Worm (Caenorhabditis elegans) whole organism, L2 larva: ENCODE measurements around the gene cutl-27.

Experiments used
- C34F6.9 ChIP-seq: fragments of 150-350 bp; optimal IDR thresholded peaks from 2 replicates; lab custom pipeline; 2014; ENCODE audit warnings: missing biosample characterization, missing genetic modification characterization
- F13H6.1 ChIP-seq: sonication (generic microtip); optimal IDR thresholded peaks from 2 replicates; lab custom pipeline; 2016; ENCODE audit warnings: missing genetic modification characterization, missing compliant biosample characterization
- R02D3.7 ChIP-seq: fragments of 150-350 bp; optimal IDR thresholded peaks from 2 replicates; lab custom pipeline; 2014; ENCODE audit warnings: missing biosample characterization, missing genetic modification characterization
- aly-2 ChIP-seq: fragments of 150-350 bp; optimal IDR thresholded peaks from 2 replicates; lab custom pipeline; 2014; ENCODE audit warnings: missing biosample characterization, missing genetic modification characterization
- ama-1 ChIP-seq: fragments of 150-350 bp; optimal IDR thresholded peaks from 2 replicates; lab custom pipeline; 2018; ENCODE audit warnings: inconsistent platforms
- crh-2 ChIP-seq: sonication (generic microtip); optimal IDR thresholded peaks from 2 replicates; lab custom pipeline; 2017; ENCODE audit warnings: missing biosample characterization, missing genetic modification characterization
- elt-1 ChIP-seq: fragments of 150-350 bp; optimal IDR thresholded peaks from 2 replicates; lab custom pipeline; 2014; ENCODE audit warnings: missing biosample characterization, missing genetic modification characterization
- fos-1 ChIP-seq: fragments of 150-350 bp; optimal IDR thresholded peaks from 2 replicates; lab custom pipeline; 2014; ENCODE audit warnings: missing biosample characterization, missing genetic modification characterization
- lin-39 ChIP-seq: fragments of 150-350 bp; optimal IDR thresholded peaks from 2 replicates; lab custom pipeline; 2014; ENCODE audit warnings: missing biosample characterization, missing genetic modification reagents, missing genetic modification characterization
- lsy-2 ChIP-seq, 2 experiments: fragments of 150-350 bp in 1 of 2; sonication (generic microtip) in 1 of 2; optimal IDR thresholded peaks; 2 replicates each; lab custom pipeline; 2014 to 2017; ENCODE audit warnings: missing biosample characterization in 2 of 2, missing genetic modification characterization in 2 of 2
- mdl-1 ChIP-seq, 2 experiments: fragments of 150-350 bp in 1 of 2; sonication (generic microtip) in 1 of 2; optimal IDR thresholded peaks; 2 replicates each; lab custom pipeline; 2017; ENCODE audit warnings: missing biosample characterization in 2 of 2, missing genetic modification characterization in 2 of 2
- nhr-11 ChIP-seq: fragments of 150-350 bp; optimal IDR thresholded peaks from 2 replicates; lab custom pipeline; 2014; ENCODE audit warnings: missing biosample characterization, missing genetic modification characterization
- nhr-12 ChIP-seq: fragments of 150-350 bp; optimal IDR thresholded peaks from 2 replicates; lab custom pipeline; 2014; ENCODE audit warnings: missing biosample characterization, missing genetic modification characterization
- nhr-129 ChIP-seq: fragments of 150-350 bp; optimal IDR thresholded peaks from 2 replicates; lab custom pipeline; 2014; ENCODE audit warnings: missing biosample characterization, missing genetic modification characterization
- nhr-21 ChIP-seq: fragments of 150-350 bp; optimal IDR thresholded peaks from 2 replicates; lab custom pipeline; 2014; ENCODE audit warnings: missing biosample characterization, missing genetic modification characterization
- nhr-237 ChIP-seq: fragments of 150-350 bp; optimal IDR thresholded peaks from 2 replicates; lab custom pipeline; 2014; ENCODE audit warnings: missing biosample characterization, missing genetic modification characterization
- nhr-25 ChIP-seq: fragments of 150-350 bp; sonication (generic microtip); optimal IDR thresholded peaks from 3 replicates; lab custom pipeline; 2014; ENCODE audit warnings: missing biosample characterization, missing genetic modification characterization
- nhr-77 ChIP-seq: fragments of 150-350 bp; optimal IDR thresholded peaks from 2 replicates; lab custom pipeline; 2014; ENCODE audit warnings: missing biosample characterization, missing genetic modification characterization
- peb-1 ChIP-seq: fragments of 150-350 bp; optimal IDR thresholded peaks from 2 replicates; lab custom pipeline; 2014; ENCODE audit warnings: missing biosample characterization, missing genetic modification characterization
- sem-4 ChIP-seq: fragments of 150-350 bp; optimal IDR thresholded peaks from 2 replicates; lab custom pipeline; 2014; ENCODE audit warnings: missing biosample characterization, missing genetic modification reagents, missing genetic modification characterization
- skn-1 ChIP-seq: sonication (generic microtip); optimal IDR thresholded peaks from 2 replicates; lab custom pipeline; 2017; ENCODE audit warnings: missing biosample characterization, missing genetic modification characterization
- sma-9 ChIP-seq, 2 experiments: fragments of 150-350 bp in 1 of 2; sonication (generic microtip) in 1 of 2; optimal IDR thresholded peaks; 2 replicates each; lab custom pipeline; 2014 to 2016; ENCODE audit warnings: missing genetic modification characterization in 2 of 2, mild to moderate bottlenecking in 1 of 2, missing biosample characterization in 1 of 2, missing compliant biosample characterization in 1 of 2, missing genetic modification reagents in 1 of 2, moderate library complexity in 1 of 2
- unc-55 ChIP-seq: fragments of 150-350 bp; sonication (generic microtip); optimal IDR thresholded peaks from 3 replicates; lab custom pipeline; 2014; ENCODE audit warnings: missing biosample characterization, missing genetic modification reagents, missing genetic modification characterization
- unc-62 ChIP-seq: fragments of 150-350 bp; optimal IDR thresholded peaks from 2 replicates; lab custom pipeline; 2014; ENCODE audit warnings: missing biosample characterization, missing genetic modification reagents, missing genetic modification characterization
- zag-1 ChIP-seq: fragments of 150-350 bp; optimal IDR thresholded peaks from 2 replicates; lab custom pipeline; 2014; ENCODE audit warnings: missing biosample characterization, missing genetic modification characterization
- ztf-1 ChIP-seq: fragments of 200-800 bp; sonication (Bioruptor generic); conservative IDR thresholded peaks from 2 replicates; pipeline ENCODE4 v1.3.6; 2022; ENCODE audit warnings: missing genetic modification characterization, missing compliant biosample characterization
- ztf-11 ChIP-seq: sonication (generic microtip); optimal IDR thresholded peaks from 2 replicates; lab custom pipeline; 2017; ENCODE audit warnings: missing biosample characterization, missing genetic modification characterization
- ztf-4 ChIP-seq: fragments of 150-350 bp; optimal IDR thresholded peaks from 2 replicates; lab custom pipeline; 2014; ENCODE audit warnings: missing biosample characterization, missing genetic modification characterization

The cutl-27 gene

ce11 chrIV:11915768-11916453 lies 37.6 kb downstream of the cutl-27 start, which contains the start of gene ZK822.9:
Gene ZK822.9, plus strand, starts transcription at chrIV:11915947.
- TF ChIP-seq mdl-1 (tag; optimal IDR thresholded peaks at IDR 0.05; lab: Kevin White, UChicago) (peak in 1 of 2 experiments; percentile 2), ztf-4 (tag; lab: Kevin White, UChicago) (no peak), nhr-21 (peak; percentile 31), crh-2 (tag; lab: Kevin White, UChicago) (peak; percentile 3), nhr-77 (tag; lab: Kevin White, UChicago) (no peak), sma-9 (GFP tag; optimal IDR thresholded peaks at IDR 0.05; lab: Kevin White, UChicago) (peak; percentile 31), sma-9 (tag; optimal IDR thresholded peaks at IDR 0.05; lab: Kevin White, UChicago) (peak; percentile 14), fos-1 (peak; percentile 11)

ce11 chrIV:11916907-11917306 lies 38.6 kb downstream of the cutl-27 start, which contains the start of gene ZK822.10:
Gene ZK822.10, plus strand, starts transcription at chrIV:11917137.
- peak; percentile 35 for TF ChIP-seq sma-9 (GFP tag; optimal IDR thresholded peaks at IDR 0.05; lab: Kevin White, UChicago)
- no peak for TF ChIP-seq sma-9 (tag; optimal IDR thresholded peaks at IDR 0.05; lab: Kevin White, UChicago)
- no peak for TF ChIP-seq ztf-11 (tag; lab: Kevin White, UChicago)
- TF ChIP-seq F13H6.1 (tag; lab: Kevin White, UChicago) = peak; percentile 49
- peak; percentile 12 for TF ChIP-seq fos-1
- TF ChIP-seq peb-1 (tag; lab: Kevin White, UChicago) = no peak
- TF ChIP-seq nhr-129 (tag; lab: Kevin White, UChicago) = peak; percentile 9

ce11 chrIV:11917886-11918285 lies 39.5 kb downstream of the cutl-27 start:
- TF ChIP-seq fos-1 = peak; percentile 60
- no peak for TF ChIP-seq zag-1 (tag; lab: Kevin White, UChicago)
- no peak for TF ChIP-seq nhr-21
- peak; percentile 39 for TF ChIP-seq crh-2 (tag; lab: Kevin White, UChicago)
- no peak for TF ChIP-seq elt-1 (tag; lab: Kevin White, UChicago)
- peak; percentile 44 for TF ChIP-seq sma-9 (GFP tag; optimal IDR thresholded peaks at IDR 0.05; lab: Kevin White, UChicago)
- no peak for TF ChIP-seq sma-9 (tag; optimal IDR thresholded peaks at IDR 0.05; lab: Kevin White, UChicago)

ce11 chrIV:11919067-11919466 lies 40.7 kb downstream of the cutl-27 start:
- TF ChIP-seq nhr-21 = no peak
- TF ChIP-seq ama-1 (lab: Kevin White, UChicago) = no peak
- no peak for TF ChIP-seq R02D3.7
- no peak for TF ChIP-seq peb-1 (tag; lab: Kevin White, UChicago)
- no peak for TF ChIP-seq lin-39 (tag; lab: Kevin White, UChicago)

ce11 chrIV:11922011-11922410 lies 43.7 kb downstream of the cutl-27 start, which contains the start of gene ZK822.1:
Gene ZK822.1, minus strand, starts transcription at chrIV:11922131.
- no peak for TF ChIP-seq nhr-237 (tag; lab: Kevin White, UChicago)
- TF ChIP-seq nhr-11 (tag; lab: Kevin White, UChicago) = no peak
- TF ChIP-seq nhr-77 (tag; lab: Kevin White, UChicago) = no peak
- TF ChIP-seq lsy-2 (tag; optimal IDR thresholded peaks at IDR 0.05; lab: Kevin White, UChicago) = no peak
- TF ChIP-seq skn-1 (tag; lab: Kevin White, UChicago) = no peak

- TF ChIP-seq unc-55 (GFP tag; lab: Kevin White, UChicago) = no peak
- TF ChIP-seq nhr-77 (tag; lab: Kevin White, UChicago) = no peak
- no peak for TF ChIP-seq nhr-25 (tag; lab: Kevin White, UChicago)
- no peak for TF ChIP-seq C34F6.9 (tag; lab: Kevin White, UChicago)
- TF ChIP-seq ama-1 (lab: Kevin White, UChicago) = no peak
- TF ChIP-seq fos-1 = no peak
- no peak for TF ChIP-seq lsy-2 (tag; optimal IDR thresholded peaks at IDR 0.05; lab: Kevin White, UChicago)
- no peak for TF ChIP-seq peb-1 (tag; lab: Kevin White, UChicago)
- TF ChIP-seq sem-4 (tag; lab: Kevin White, UChicago) = no peak
- TF ChIP-seq sma-9 (GFP tag; optimal IDR thresholded peaks at IDR 0.05; lab: Kevin White, UChicago) = no peak
- TF ChIP-seq sma-9 (tag; optimal IDR thresholded peaks at IDR 0.05; lab: Kevin White, UChicago) = no peak
- no peak for TF ChIP-seq mdl-1 (tag; optimal IDR thresholded peaks at IDR 0.05; lab: Kevin White, UChicago)
- no peak for TF ChIP-seq ztf-1 (GFP tag; lab: Robert Waterston, UW)
- no peak for TF ChIP-seq F13H6.1 (tag; lab: Kevin White, UChicago)
- no peak for TF ChIP-seq nhr-12 (tag; lab: Kevin White, UChicago)
- TF ChIP-seq nhr-21 = no peak
- TF ChIP-seq unc-62 = no peak
- no peak for TF ChIP-seq aly-2 (tag; lab: Kevin White, UChicago)
Measured at ce11 chrIV:11923074-11923473, 44.7 kb downstream of the cutl-27 start, which contains the start of gene srlf-31. Gene srlf-31, minus strand, starts transcription at chrIV:11923174.
